Worm (Caenorhabditis elegans) whole organism, early embryonic: ENCODE measurements around the gene pqn-53.
"Not testable (repeated sequence)": the region's sequence is repeated elsewhere in the genome, so short reads cannot be mapped to it uniquely, and the experiment has no call there.

Source experiments
- B0310.2 ChIP-seq: sonication (generic microtip); optimal IDR thresholded peaks from 2 replicates; lab custom pipeline; 2016; ENCODE audit warnings: mild to moderate bottlenecking, missing genetic modification characterization, missing compliant biosample characterization
- F13C5.2 ChIP-seq: sonication (generic microtip); optimal IDR thresholded peaks from 2 replicates; lab custom pipeline; 2017; ENCODE audit warnings: mild to moderate bottlenecking, missing genetic modification characterization, inconsistent platforms, missing compliant biosample characterization
- aly-1 ChIP-seq: sonication (generic microtip); optimal IDR thresholded peaks from 2 replicates; lab custom pipeline; 2016; ENCODE audit warnings: missing genetic modification characterization, missing compliant biosample characterization
- ama-1 ChIP-seq: fragments of 150-350 bp; optimal IDR thresholded peaks from 2 replicates; lab custom pipeline; 2014
- ceh-13 ChIP-seq: fragments of 200-800 bp; sonication (Bioruptor generic); optimal IDR thresholded peaks from 2 replicates; lab custom pipeline; 2018; ENCODE audit warnings: mild to moderate bottlenecking, missing genetic modification characterization, missing compliant biosample characterization
- ceh-36 ChIP-seq: sonication (generic microtip); optimal IDR thresholded peaks from 2 replicates; lab custom pipeline; 2016; ENCODE audit warnings: missing genetic modification characterization, inconsistent platforms, missing compliant biosample characterization
- ets-7 ChIP-seq: sonication (generic microtip); optimal IDR thresholded peaks from 2 replicates; lab custom pipeline; 2016; ENCODE audit warnings: missing genotype, missing genetic modification characterization, missing compliant biosample characterization
- flt-1 ChIP-seq: fragments of 200-800 bp; sonication (Bioruptor generic); IDR thresholded peaks from 2 replicates; pipeline ENCODE4 v1.3.6; 2022; ENCODE audit warnings: missing genetic modification characterization, missing compliant biosample characterization
- hmbx-1 ChIP-seq: sonication (generic microtip); optimal IDR thresholded peaks from 2 replicates; lab custom pipeline; 2016; ENCODE audit warnings: mild to moderate bottlenecking, missing genetic modification characterization, missing compliant biosample characterization
- hmg-4 ChIP-seq: fragments of 200-800 bp; sonication (Bioruptor generic); optimal IDR thresholded peaks from 2 replicates; lab custom pipeline; 2018; ENCODE audit warnings: mild to moderate bottlenecking, missing genetic modification characterization, missing compliant biosample characterization
- hnd-1 ChIP-seq: sonication (generic microtip); optimal IDR thresholded peaks from 2 replicates; lab custom pipeline; 2016; ENCODE audit warnings: missing genetic modification characterization, missing compliant biosample characterization
- pes-1 ChIP-seq: fragments of 200-800 bp; sonication (Bioruptor generic); IDR thresholded peaks from 2 replicates; pipeline ENCODE4 v1.3.6; 2022; ENCODE audit warnings: missing genetic modification reagents, missing genetic modification characterization, missing compliant biosample characterization
- scrt-1 ChIP-seq: fragments of 200-800 bp; sonication (Bioruptor generic); IDR thresholded peaks from 2 replicates; pipeline ENCODE4 v1.3.6; 2022; ENCODE audit warnings: missing genetic modification characterization, missing compliant biosample characterization
- sea-1 ChIP-seq: fragments of 200-800 bp; sonication (Bioruptor generic); conservative IDR thresholded peaks from 2 replicates; pipeline ENCODE4 v1.3.6; 2022; ENCODE audit warnings: missing genetic modification characterization, missing compliant biosample characterization
- tbx-11 ChIP-seq: fragments of 200-800 bp; sonication (Bioruptor generic); IDR thresholded peaks from 2 replicates; pipeline ENCODE4 v1.3.6; 2022; ENCODE audit warnings: missing genetic modification characterization, missing compliant biosample characterization
- tbx-37 ChIP-seq: fragments of 200-800 bp; sonication (Bioruptor generic); conservative IDR thresholded peaks from 2 replicates; pipeline ENCODE4 v1.3.6; 2022; ENCODE audit warnings: missing genetic modification reagents, missing genetic modification characterization, missing compliant biosample characterization
- tra-4 ChIP-seq: sonication (generic microtip); optimal IDR thresholded peaks from 2 replicates; lab custom pipeline; 2017; ENCODE audit warnings: missing genetic modification characterization, missing compliant biosample characterization

The pqn-53 gene

ce11 chrV:12025683-12026082 is 39.5 kb downstream of the pqn-53 start:
- TF ChIP-seq sea-1 = no peak
- TF ChIP-seq ceh-36 = no peak
- TF ChIP-seq aly-1 = no peak
- no peak for TF ChIP-seq hmbx-1 (tag; lab: Kevin White, UChicago)
- TF ChIP-seq ceh-13 (GFP tag; lab: Kevin White, UChicago) = no peak
- no peak for TF ChIP-seq pes-1 (GFP tag; lab: Robert Waterston, UW)
- TF ChIP-seq tra-4 = no peak
- TF ChIP-seq ets-7 (tag; lab: Kevin White, UChicago) = no peak
- no peak for TF ChIP-seq flt-1 (GFP tag; lab: Robert Waterston, UW)
- TF ChIP-seq tbx-11 = no peak
- TF ChIP-seq hnd-1 (tag; lab: Kevin White, UChicago) = no peak
- no peak for TF ChIP-seq ama-1
- no peak for TF ChIP-seq scrt-1
- no peak for TF ChIP-seq tbx-37
- no peak for TF ChIP-seq B0310.2 (tag; lab: Kevin White, UChicago)
- no peak for TF ChIP-seq hmg-4 (GFP tag; lab: Kevin White, UChicago)
- TF ChIP-seq F13C5.2 (tag; lab: Kevin White, UChicago) = no peak

- TF ChIP-seq scrt-1 = peak; percentile 67; the same call in 1 of the 2 replicates
- no peak for TF ChIP-seq B0310.2 (tag; lab: Kevin White, UChicago)
- TF ChIP-seq ama-1 = no peak
- TF ChIP-seq aly-1 = peak; percentile 62
These were observed 40.9 kb downstream of the pqn-53 start for ce11 chrV:12024273-12024672.

ce11 chrV:12020940-12021339 is 44.3 kb downstream of the pqn-53 start:
- no peak for TF ChIP-seq flt-1 (GFP tag; lab: Robert Waterston, UW)
- TF ChIP-seq B0310.2 (tag; lab: Kevin White, UChicago) = no peak
- no peak for TF ChIP-seq ceh-36
- TF ChIP-seq hnd-1 (tag; lab: Kevin White, UChicago) = no peak
- no peak for TF ChIP-seq F13C5.2 (tag; lab: Kevin White, UChicago)
- TF ChIP-seq tbx-11 = no peak
- no peak for TF ChIP-seq scrt-1

- TF ChIP-seq tbx-37; hnd-1 (tag; lab: Kevin White, UChicago); tra-4: not testable (repeated sequence)
These were observed 45.2 kb downstream of the pqn-53 start, which contains the start of gene F10C2.3 for ce11 chrV:12020026-12020425. TSS of gene F10C2.3 (plus strand) at chrV:12020326.
